Fruit fly (Drosophila melanogaster) whole organism, embryonic: ENCODE results near the gene CG6149.

Source experiments
- Abd-B ChIP-seq: fragments of 200-800 bp; sonication (Bioruptor generic); optimal IDR thresholded peaks from 2 replicates; lab custom pipeline; 2018; ENCODE audit warnings: missing biosample characterization, mild to moderate bottlenecking, missing genetic modification characterization, moderate library complexity
- Atf-2 ChIP-seq: fragments of 200-800 bp; sonication (Bioruptor generic); optimal IDR thresholded peaks from 2 replicates; lab custom pipeline; 2016; ENCODE audit warnings: missing biosample characterization, missing genetic modification characterization
- Atf6 ChIP-seq: fragments of 200-800 bp; sonication (Bioruptor generic); IDR thresholded peaks from 2 replicates; pipeline ENCODE4 v1.3.6; 2022; ENCODE audit warnings: missing biosample characterization, missing genetic modification characterization
- Blimp-1 ChIP-seq: fragments of 200-800 bp; sonication (Bioruptor generic); optimal IDR thresholded peaks from 3 replicates; lab custom pipeline; 2018; ENCODE audit warnings: missing biosample characterization, missing genetic modification characterization, mild to moderate bottlenecking, moderate library complexity, missing genetic modification reagents
- CG10959 ChIP-seq: fragments of 200-800 bp; sonication (Bioruptor generic); IDR thresholded peaks from 2 replicates; pipeline ENCODE4 v1.3.6; 2022; ENCODE audit warnings: missing biosample characterization, missing genetic modification characterization
- CG11398 ChIP-seq: fragments of 200-800 bp; sonication (Bioruptor generic); optimal IDR thresholded peaks from 2 replicates; lab custom pipeline; 2016; ENCODE audit warnings: missing biosample characterization, missing genetic modification characterization
- CG13123 ChIP-seq: fragments of 200-800 bp; sonication (Bioruptor generic); optimal IDR thresholded peaks from 2 replicates; lab custom pipeline; 2016; ENCODE audit warnings: missing biosample characterization, missing genetic modification characterization
- CG13775 ChIP-seq: fragments of 200-800 bp; sonication (Bioruptor generic); optimal IDR thresholded peaks from 3 replicates; lab custom pipeline; 2017; ENCODE audit warnings: missing biosample characterization, mild to moderate bottlenecking, missing genetic modification characterization
- CG14860 ChIP-seq: fragments of 200-800 bp; sonication (Bioruptor generic); IDR thresholded peaks from 3 replicates; pipeline ENCODE4 v1.3.6; 2022; ENCODE audit warnings: missing biosample characterization, missing genetic modification characterization; ENCODE audit not compliant: partially characterized antibody
- CG15514 ChIP-seq: fragments of 200-800 bp; sonication (Bioruptor generic); optimal IDR thresholded peaks from 3 replicates; lab custom pipeline; 2017; ENCODE audit warnings: missing biosample characterization, missing genetic modification characterization, mild to moderate bottlenecking, moderate library complexity, missing genetic modification reagents
- CG17186 ChIP-seq: fragments of 200-800 bp; sonication (Bioruptor generic); optimal IDR thresholded peaks from 3 replicates; lab custom pipeline; 2017; ENCODE audit warnings: missing biosample characterization, missing genetic modification reagents, missing genetic modification characterization
- CG18262 ChIP-seq: fragments of 200-800 bp; optimal IDR thresholded peaks from 3 replicates; lab custom pipeline; 2019; ENCODE audit warnings: missing biosample characterization, mild to moderate bottlenecking, missing genetic modification characterization, moderate library complexity
- CG18619 ChIP-seq: fragments of 200-800 bp; sonication (Bioruptor generic); optimal IDR thresholded peaks from 3 replicates; lab custom pipeline; 2017; ENCODE audit warnings: missing biosample characterization, mild to moderate bottlenecking, missing genetic modification characterization
- CG3281 ChIP-seq: fragments of 200-800 bp; sonication (Bioruptor generic); optimal IDR thresholded peaks from 3 replicates; lab custom pipeline; 2017; ENCODE audit warnings: missing biosample characterization, mild to moderate bottlenecking, missing genetic modification characterization
- CG4617 ChIP-seq: fragments of 200-800 bp; sonication (Bioruptor generic); optimal IDR thresholded peaks from 3 replicates; lab custom pipeline; 2016; ENCODE audit warnings: missing biosample characterization, missing genetic modification characterization, borderline replicate concordance
- CG4730 ChIP-seq: fragments of 200-800 bp; sonication (Bioruptor generic); IDR thresholded peaks from 2 replicates; pipeline ENCODE4 v1.3.6; 2022; ENCODE audit warnings: missing biosample characterization, missing genetic modification characterization
- CG4854 ChIP-seq: fragments of 200-800 bp; sonication (Bioruptor generic); optimal IDR thresholded peaks from 2 replicates; lab custom pipeline; 2016; ENCODE audit warnings: missing biosample characterization, missing genetic modification characterization, inconsistent platforms
- CG9437 ChIP-seq: fragments of 200-800 bp; sonication (Bioruptor generic); optimal IDR thresholded peaks from 2 replicates; lab custom pipeline; 2018; ENCODE audit warnings: missing biosample characterization, mild to moderate bottlenecking, missing genetic modification characterization
- CoRest ChIP-seq: fragments of 200-800 bp; sonication (Bioruptor generic); optimal IDR thresholded peaks from 3 replicates; lab custom pipeline; 2018; ENCODE audit warnings: missing biosample characterization, mild to moderate bottlenecking, missing genetic modification characterization, moderate library complexity
- D ChIP-seq, 2 experiments: fragments of 200-800 bp in 1 of 2; fragments of >200 bp in 1 of 2; sonication (Bioruptor generic) in 1 of 2; optimal IDR thresholded peaks; 2 replicates in 1 of 2; 3 replicates in 1 of 2; lab custom pipeline; 2017; ENCODE audit warnings: mild to moderate bottlenecking in 1 of 2, missing biosample characterization in 1 of 2, missing genetic modification characterization in 1 of 2, missing genetic modification reagents in 1 of 2
- D19A ChIP-seq: fragments of 200-800 bp; optimal IDR thresholded peaks from 3 replicates; lab custom pipeline; 2019; ENCODE audit warnings: missing biosample characterization, mild to moderate bottlenecking, missing genetic modification characterization, moderate library complexity
- D19B ChIP-seq: fragments of 200-800 bp; sonication (Bioruptor generic); optimal IDR thresholded peaks from 2 replicates; lab custom pipeline; 2017; ENCODE audit warnings: missing biosample characterization, mild to moderate bottlenecking, missing genetic modification characterization
- Doc2 ChIP-seq: fragments of 200-800 bp; sonication (Bioruptor generic); IDR thresholded peaks from 2 replicates; pipeline ENCODE4 v1.3.6; 2022; ENCODE audit warnings: missing biosample characterization, missing genetic modification characterization
- HLH54F ChIP-seq: fragments of 200-800 bp; sonication (Bioruptor generic); optimal IDR thresholded peaks from 3 replicates; lab custom pipeline; 2016; ENCODE audit warnings: missing biosample characterization, missing genetic modification characterization
- Lim3 ChIP-seq: fragments of 200-800 bp; sonication (Bioruptor generic); IDR thresholded peaks from 2 replicates; pipeline ENCODE4 v1.3.6; 2022; ENCODE audit warnings: missing biosample characterization, missing genetic modification characterization
- Mes4 ChIP-seq: fragments of 200-800 bp; sonication (Bioruptor generic); optimal IDR thresholded peaks from 2 replicates; lab custom pipeline; 2016; ENCODE audit warnings: missing biosample characterization, missing genetic modification characterization
- NC2β ChIP-seq: fragments of 200-800 bp; sonication (Bioruptor generic); optimal IDR thresholded peaks from 2 replicates; lab custom pipeline; 2016; ENCODE audit warnings: missing biosample characterization, missing genetic modification characterization
- Nf-YB ChIP-seq: fragments of 200-800 bp; sonication (Bioruptor generic); optimal IDR thresholded peaks from 3 replicates; lab custom pipeline; 2019; ENCODE audit warnings: missing biosample characterization, mild to moderate bottlenecking, missing genetic modification characterization, moderate library complexity
- Oli ChIP-seq: fragments of 200-800 bp; sonication (Bioruptor generic); optimal IDR thresholded peaks from 2 replicates; lab custom pipeline; 2018; ENCODE audit warnings: missing biosample characterization, mild to moderate bottlenecking, missing genetic modification characterization, moderate library complexity
- Six4 ChIP-seq: fragments of 200-800 bp; sonication (Bioruptor generic); optimal IDR thresholded peaks from 2 replicates; lab custom pipeline; 2016; ENCODE audit warnings: missing biosample characterization, missing genetic modification characterization
- Sox100B ChIP-seq: fragments of 200-800 bp; sonication (Bioruptor generic); optimal IDR thresholded peaks from 3 replicates; lab custom pipeline; 2018; ENCODE audit warnings: missing biosample characterization, mild to moderate bottlenecking, missing genetic modification characterization
- amos ChIP-seq: fragments of 200-800 bp; sonication (Bioruptor generic); IDR thresholded peaks from 2 replicates; pipeline ENCODE4 v1.3.6; 2022; ENCODE audit warnings: missing biosample characterization, missing genetic modification characterization; ENCODE audit not compliant: partially characterized antibody
- chif ChIP-seq, 2 experiments: fragments of 200-800 bp; sonication (Bioruptor generic); optimal IDR thresholded peaks; 3 replicates each; lab custom pipeline; 2016; ENCODE audit warnings: missing biosample characterization in 2 of 2, missing genetic modification characterization in 2 of 2
- danr ChIP-seq: fragments of 200-800 bp; sonication (Bioruptor generic); IDR thresholded peaks from 2 replicates; pipeline ENCODE4 v1.3.6; 2022; ENCODE audit warnings: missing biosample characterization, missing genetic modification characterization
- dmrt11E ChIP-seq: fragments of 200-800 bp; sonication (Bioruptor generic); optimal IDR thresholded peaks from 3 replicates; lab custom pipeline; 2018; ENCODE audit warnings: missing biosample characterization, mild to moderate bottlenecking, missing genetic modification characterization, moderate library complexity
- eve ChIP-seq, 2 experiments: fragments of >200 bp; optimal IDR thresholded peaks; 2 replicates each; lab custom pipeline; 2017; ENCODE audit warnings: missing biosample characterization in 2 of 2, missing genetic modification characterization in 2 of 2
- fd64A ChIP-seq: fragments of 200-800 bp; sonication (Bioruptor generic); optimal IDR thresholded peaks from 3 replicates; lab custom pipeline; 2018; ENCODE audit warnings: missing biosample characterization, mild to moderate bottlenecking, missing genetic modification characterization
- grau ChIP-seq: fragments of 200-800 bp; optimal IDR thresholded peaks from 3 replicates; lab custom pipeline; 2019; ENCODE audit warnings: missing biosample characterization, mild to moderate bottlenecking, missing genetic modification characterization, moderate library complexity
- hth ChIP-seq: fragments of >200 bp; optimal IDR thresholded peaks from 2 replicates; lab custom pipeline; 2017; ENCODE audit warnings: inconsistent platforms
- lab ChIP-seq: fragments of 200-800 bp; sonication (Bioruptor generic); optimal IDR thresholded peaks from 3 replicates; lab custom pipeline; 2017; ENCODE audit warnings: missing biosample characterization, missing genetic modification characterization, mild to moderate bottlenecking, moderate library complexity, missing genetic modification reagents
- lilli ChIP-seq: fragments of 200-800 bp; sonication (Bioruptor generic); optimal IDR thresholded peaks from 3 replicates; lab custom pipeline; 2016; ENCODE audit warnings: missing biosample characterization, missing genetic modification characterization
- lmd ChIP-seq: fragments of 200-800 bp; sonication (Bioruptor generic); IDR thresholded peaks from 2 replicates; pipeline ENCODE4 v1.3.6; 2022; ENCODE audit warnings: missing biosample characterization, missing genetic modification characterization
- lola ChIP-seq, 3 experiments: fragments of >200 bp in 2 of 3; fragments of 200-800 bp in 1 of 3; sonication (Bioruptor generic) in 1 of 3; optimal IDR thresholded peaks; 2 replicates each; lab custom pipeline; 2017 to 2019; ENCODE audit warnings: missing biosample characterization in 3 of 3, missing genetic modification characterization in 3 of 3, mild to moderate bottlenecking in 1 of 3, moderate library complexity in 1 of 3
- otp ChIP-seq: fragments of 200-800 bp; sonication (Bioruptor generic); IDR thresholded peaks from 3 replicates; pipeline ENCODE4, ENCODE4 v1.3.6; 2022; ENCODE audit warnings: missing biosample characterization, missing genetic modification characterization
- rib ChIP-seq: fragments of 200-800 bp; sonication (Bioruptor generic); IDR thresholded peaks from 2 replicates; pipeline ENCODE4 v1.3.6; 2022; ENCODE audit warnings: missing biosample characterization, missing genetic modification characterization
- tap ChIP-seq: fragments of 200-800 bp; optimal IDR thresholded peaks from 3 replicates; lab custom pipeline; 2019; ENCODE audit warnings: missing biosample characterization, mild to moderate bottlenecking, missing genetic modification characterization, moderate library complexity
- tx ChIP-seq: fragments of 200-800 bp; sonication (Bioruptor generic); optimal IDR thresholded peaks from 2 replicates; lab custom pipeline; 2016; ENCODE audit warnings: missing biosample characterization, missing genetic modification characterization
- wor ChIP-seq: fragments of 200-800 bp; sonication (Bioruptor generic); IDR thresholded peaks from 2 replicates; pipeline ENCODE4 v1.3.6; 2022; ENCODE audit warnings: missing biosample characterization, missing genetic modification characterization

Gene CG6149

DNA sequence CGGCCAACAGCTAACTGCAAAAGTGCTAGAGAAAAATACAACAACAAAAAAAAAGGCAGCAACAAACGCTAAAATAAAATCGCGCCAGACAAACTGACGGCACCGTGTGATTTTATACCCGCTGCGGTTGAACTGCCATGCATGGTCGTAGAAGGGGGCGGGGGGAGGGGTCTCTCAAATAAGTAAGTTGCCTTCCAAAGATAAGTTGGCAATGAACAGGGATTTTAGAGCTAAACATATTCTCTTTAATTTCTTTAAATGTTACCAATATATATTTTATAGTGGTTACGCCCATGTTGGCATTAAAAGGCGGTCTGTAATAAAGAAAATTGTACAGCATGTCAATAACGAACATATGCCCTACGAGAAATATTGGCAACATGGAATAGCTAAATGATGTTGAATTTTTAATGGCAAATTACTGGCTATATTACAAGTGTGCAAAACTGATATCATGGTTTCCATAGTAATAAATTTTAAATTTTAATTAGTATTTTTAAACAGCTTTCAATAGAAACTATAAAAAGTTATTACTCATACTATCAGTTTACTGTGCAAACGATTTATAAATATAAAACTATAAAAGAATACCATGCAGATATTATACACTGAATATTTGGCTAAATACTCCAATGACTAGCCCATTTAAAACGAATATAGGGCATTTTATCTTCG lies 3.9 kb downstream of the CG6149 start (continued):
- TF ChIP-seq D19B (GFP tag; lab: Kevin White, UChicago) = peak; percentile 28
- TF ChIP-seq CG17186 (GFP tag; lab: Kevin White, UChicago) = no peak
- peak; percentile 78; the same call in 1 of the 2 replicates for TF ChIP-seq Lim3
- peak; percentile 34 for TF ChIP-seq CG13123 (GFP tag; lab: Kevin White, UChicago)
- peak; percentile 22 for TF ChIP-seq CG15514 (GFP tag; lab: Kevin White, UChicago)
- TF ChIP-seq CG18619 (GFP tag; lab: Kevin White, UChicago) = peak; percentile 65
- TF ChIP-seq Doc2 (GFP tag; lab: Robert Waterston, UW) = peak; percentile 57; the same call in 1 of the 2 replicates
- no peak for TF ChIP-seq hth (lab: Kevin White, UChicago)
- TF ChIP-seq Mes4 (GFP tag; lab: Kevin White, UChicago) = peak; percentile 49
- peak; percentile 42 for TF ChIP-seq CG3281 (GFP tag; lab: Kevin White, UChicago)
- TF ChIP-seq Atf6 = peak; percentile 78
- no peak for TF ChIP-seq CG14860
- peak; percentile 69 for TF ChIP-seq wor (GFP tag; lab: Robert Waterston, UW)
- peak; percentile 8 for TF ChIP-seq CG4854
- TF ChIP-seq danr (GFP tag; lab: Robert Waterston, UW) = peak; percentile 69
- TF ChIP-seq lab (GFP tag; lab: Kevin White, UChicago) = peak; percentile 69
- peak; percentile 8 for TF ChIP-seq Sox100B (GFP tag; lab: Kevin White, UChicago)
- TF ChIP-seq lilli (GFP tag; lab: Kevin White, UChicago) = peak; percentile 80
- TF ChIP-seq CG4730 (GFP tag; lab: Robert Waterston, UW) = 0 out of 2 replicates have a peak, but pooled peaks have one; percentile 54

dm6 chr3L:11429695-11430094 lies 5.6 kb downstream of the CG6149 start:
- TF ChIP-seq dmrt11E (tag; lab: Kevin White, UChicago) (peak; percentile 59), NC2β (GFP tag; lab: Kevin White, UChicago) (peak; percentile 11), CoRest (tag; lab: Kevin White, UChicago) (peak; percentile 65), amos (GFP tag; lab: Robert Waterston, UW) (no peak), tx (GFP tag; lab: Kevin White, UChicago) (peak; percentile 0), Atf-2 (peak; percentile 11), otp (GFP tag; lab: Robert Waterston, UW) (0 out of 3 replicates have a peak, but pooled peaks have one; percentile 21), CG4617 (GFP tag; lab: Kevin White, UChicago) (peak; percentile 16), chif (GFP tag; optimal IDR thresholded peaks at IDR 0.05; lab: Kevin White, UChicago) (peak; percentile 20 to 44), CG11398 (GFP tag; lab: Kevin White, UChicago) (peak; percentile 8), rib (GFP tag; lab: Robert Waterston, UW) (no peak), Oli (tag; lab: Kevin White, UChicago) (peak; percentile 64), fd64A (GFP tag; lab: Kevin White, UChicago) (no peak), lmd (GFP tag; lab: Robert Waterston, UW) (peak; percentile 32; the same call in 1 of the 2 replicates), tap (no peak), Six4 (GFP tag; lab: Kevin White, UChicago) (peak; percentile 14), eve (GFP tag; optimal IDR thresholded peaks at IDR 0.05; lab: Kevin White, UChicago) (peak in 1 of 2 experiments; percentile 83), D19A (peak; percentile 42), lola (GFP tag; optimal IDR thresholded peaks at IDR 0.05; lab: Kevin White, UChicago) (peak in 1 of 3 experiments; percentile 51), HLH54F (GFP tag; lab: Kevin White, UChicago) (peak; percentile 49), CG18262 (peak; percentile 63), Nf-YB (GFP tag; lab: Kevin White, UChicago) (peak; percentile 8), lilli (GFP tag; lab: Kevin White, UChicago) (peak; percentile 16), CG9437 (GFP tag; lab: Kevin White, UChicago) (peak; percentile 45), CG10959 (peak; percentile 22; the same call in 1 of the 2 replicates), Abd-B (GFP tag; lab: Kevin White, UChicago) (peak; percentile 29), grau (peak; percentile 45), D (optimal IDR thresholded peaks at IDR 0.05; lab: Kevin White, UChicago) (no peak), D (GFP tag; optimal IDR thresholded peaks at IDR 0.05; lab: Kevin White, UChicago) (peak; percentile 32), CG13775 (GFP tag; lab: Kevin White, UChicago) (peak; percentile 57), Blimp-1 (GFP tag; lab: Kevin White, UChicago) (peak; percentile 40)
